Worm (Caenorhabditis elegans): ENCODE results near the gene C55A6.12.

- TF ChIP-seq hlh-1 (tag; optimal IDR thresholded peaks at IDR 0.05) = no peak
- TF ChIP-seq unc-62 (GFP tag; optimal IDR thresholded peaks at IDR 0.05) = no peak
- no peak for TF ChIP-seq elt-1 (tag; optimal IDR thresholded peaks at IDR 0.05; ENCODE audit: borderline replicate concordance, insufficient read depth)
- TF ChIP-seq nhr-28 (tag; optimal IDR thresholded peaks at IDR 0.05) = no peak
Observed at ce11 chrV:11492456-11492855, 10.5 kb downstream of the C55A6.12 start, which contains the start of gene T11F9.21.

Measured in whole organism, mixed stage, embryonic.